Fruit fly (Drosophila melanogaster) whole organism, embryonic: ENCODE data around the gene CG7484.

Experiments used
- ATbp ChIP-seq: fragments of 200-800 bp; sonication (Bioruptor generic); optimal IDR thresholded peaks from 2 replicates; lab custom pipeline; 2017; ENCODE audit warnings: missing biosample characterization, mild to moderate bottlenecking, missing genetic modification characterization, missing genetic modification reagents
- Ada2b ChIP-seq: fragments of 200-800 bp; sonication (Bioruptor generic); IDR thresholded peaks from 2 replicates; pipeline ENCODE4 v1.3.6; 2022; ENCODE audit warnings: missing biosample characterization, missing genetic modification characterization
- CG10267 ChIP-seq: fragments of 200-800 bp; sonication (Bioruptor generic); optimal IDR thresholded peaks from 2 replicates; lab custom pipeline; 2018; ENCODE audit warnings: missing biosample characterization, mild to moderate bottlenecking, missing genetic modification characterization, moderate library complexity
- CG11560 ChIP-seq: fragments of 200-800 bp; sonication (Bioruptor generic); IDR thresholded peaks from 3 replicates; pipeline ENCODE4 v1.3.6; 2022; ENCODE audit warnings: missing biosample characterization, missing genetic modification characterization
- CG11695 ChIP-seq: fragments of 200-800 bp; sonication (Bioruptor generic); IDR thresholded peaks from 3 replicates; pipeline ENCODE4 v1.3.6; 2022; ENCODE audit warnings: missing biosample characterization, missing genetic modification characterization
- CG12071 ChIP-seq: fragments of 200-800 bp; sonication (Bioruptor generic); optimal IDR thresholded peaks from 3 replicates; lab custom pipeline; 2018; ENCODE audit warnings: missing biosample characterization, mild to moderate bottlenecking, missing genetic modification characterization
- CG1233 ChIP-seq: fragments of 200-800 bp; sonication (Bioruptor generic); optimal IDR thresholded peaks from 4 replicates; lab custom pipeline; 2018; ENCODE audit warnings: missing biosample characterization, mild to moderate bottlenecking, missing genetic modification characterization
- CG12942 ChIP-seq: fragments of 200-800 bp; sonication (Bioruptor generic); optimal IDR thresholded peaks from 3 replicates; lab custom pipeline; 2016; ENCODE audit warnings: missing biosample characterization, missing genetic modification characterization
- CG17328 ChIP-seq: fragments of 200-800 bp; sonication (Bioruptor generic); IDR thresholded peaks from 2 replicates; pipeline ENCODE4 v1.3.6; 2022; ENCODE audit warnings: missing biosample characterization, missing genetic modification characterization
- CG17385 ChIP-seq: fragments of 200-800 bp; sonication (Bioruptor generic); optimal IDR thresholded peaks from 3 replicates; lab custom pipeline; 2018; ENCODE audit warnings: missing biosample characterization, mild to moderate bottlenecking, missing genetic modification characterization
- CG17568 ChIP-seq: fragments of 200-800 bp; sonication (Bioruptor generic); optimal IDR thresholded peaks from 2 replicates; lab custom pipeline; 2018; ENCODE audit warnings: missing biosample characterization, mild to moderate bottlenecking, missing genetic modification characterization, moderate library complexity
- CG18476 ChIP-seq: fragments of 200-800 bp; sonication (Bioruptor generic); optimal IDR thresholded peaks from 2 replicates; lab custom pipeline; 2016; ENCODE audit warnings: missing biosample characterization, mild to moderate bottlenecking, missing genetic modification characterization
- CG18599 ChIP-seq: fragments of 200-800 bp; sonication (Bioruptor generic); optimal IDR thresholded peaks from 3 replicates; lab custom pipeline; 2017; ENCODE audit warnings: missing biosample characterization, missing genetic modification characterization, mild to moderate bottlenecking, moderate library complexity, missing genetic modification reagents
- CG18764 ChIP-seq: fragments of 200-800 bp; sonication (Bioruptor generic); optimal IDR thresholded peaks from 3 replicates; lab custom pipeline; 2016; ENCODE audit warnings: missing biosample characterization, missing genetic modification characterization
- CG34376 ChIP-seq: fragments of 200-800 bp; sonication (Bioruptor generic); optimal IDR thresholded peaks from 2 replicates; lab custom pipeline; 2018; ENCODE audit warnings: missing biosample characterization, mild to moderate bottlenecking, missing genetic modification characterization
- CG4617 ChIP-seq: fragments of 200-800 bp; sonication (Bioruptor generic); optimal IDR thresholded peaks from 3 replicates; lab custom pipeline; 2016; ENCODE audit warnings: missing biosample characterization, missing genetic modification characterization, borderline replicate concordance
- CG4820 ChIP-seq: fragments of 200-800 bp; sonication (Bioruptor generic); optimal IDR thresholded peaks from 3 replicates; lab custom pipeline; 2016; ENCODE audit warnings: missing biosample characterization, missing genetic modification characterization
- CG6689 ChIP-seq: fragments of 200-800 bp; sonication (Bioruptor generic); IDR thresholded peaks from 2 replicates; pipeline ENCODE4 v1.3.6; 2022; ENCODE audit warnings: missing biosample characterization, missing genetic modification characterization
- CG6813 ChIP-seq: fragments of 200-800 bp; sonication (Bioruptor generic); optimal IDR thresholded peaks from 2 replicates; lab custom pipeline; 2017; ENCODE audit warnings: missing biosample characterization, missing genetic modification characterization, mild to moderate bottlenecking, moderate library complexity, missing genetic modification reagents
- CG8290 ChIP-seq, 3 experiments: fragments of 200-800 bp; sonication (Bioruptor generic); optimal IDR thresholded peaks; 2 replicates each; lab custom pipeline; 2016 to 2019; ENCODE audit warnings: missing biosample characterization in 3 of 3, missing genetic modification characterization in 3 of 3, mild to moderate bottlenecking in 2 of 3, moderate library complexity in 1 of 3
- Eip74EF ChIP-seq, 2 experiments: fragments of 200-800 bp in 1 of 2; fragments of >200 bp in 1 of 2; sonication (Bioruptor generic) in 1 of 2; optimal IDR thresholded peaks; 2 replicates each; lab custom pipeline; 2017 to 2019; ENCODE audit warnings: missing biosample characterization in 2 of 2, missing genetic modification characterization in 2 of 2, mild to moderate bottlenecking in 1 of 2, moderate library complexity in 1 of 2
- HmgD ChIP-seq: fragments of 200-800 bp; sonication (Bioruptor generic); optimal IDR thresholded peaks from 3 replicates; lab custom pipeline; 2016; ENCODE audit warnings: missing biosample characterization, missing genetic modification characterization
- Lim3 ChIP-seq: fragments of 200-800 bp; sonication (Bioruptor generic); IDR thresholded peaks from 2 replicates; pipeline ENCODE4 v1.3.6; 2022; ENCODE audit warnings: missing biosample characterization, missing genetic modification characterization
- Med ChIP-seq: fragments of 200-800 bp; sonication (Bioruptor generic); peaks from one replicate; lab custom pipeline; 2016; ENCODE audit warnings: missing biosample characterization, missing genetic modification characterization, mild to moderate bottlenecking, inconsistent platforms, moderate library complexity
- Nf-YC ChIP-seq: fragments of 200-800 bp; optimal IDR thresholded peaks from 3 replicates; lab custom pipeline; 2019; ENCODE audit warnings: missing biosample characterization, mild to moderate bottlenecking, missing genetic modification characterization, moderate library complexity
- PHDP ChIP-seq: fragments of 200-800 bp; sonication (Bioruptor generic); optimal IDR thresholded peaks from 3 replicates; lab custom pipeline; 2018; ENCODE audit warnings: missing biosample characterization, mild to moderate bottlenecking, missing genetic modification characterization, moderate library complexity
- Side ChIP-seq: fragments of 200-800 bp; sonication (Bioruptor generic); optimal IDR thresholded peaks from 2 replicates; lab custom pipeline; 2016; ENCODE audit warnings: missing biosample characterization, missing genetic modification characterization
- Spps ChIP-seq: fragments of 200-800 bp; sonication (Bioruptor generic); optimal IDR thresholded peaks from 2 replicates; lab custom pipeline; 2018; ENCODE audit warnings: missing biosample characterization, mild to moderate bottlenecking, missing genetic modification characterization
- Usf ChIP-seq: fragments of 200-800 bp; sonication (Bioruptor generic); optimal IDR thresholded peaks from 2 replicates; lab custom pipeline; 2017; ENCODE audit warnings: missing genotype, missing biosample characterization, missing genetic modification characterization
- ab ChIP-seq: fragments of 200-800 bp; sonication (Bioruptor generic); optimal IDR thresholded peaks from 2 replicates; lab custom pipeline; 2016; ENCODE audit warnings: missing biosample characterization, missing genetic modification characterization
- al ChIP-seq: fragments of 200-800 bp; sonication (Bioruptor generic); IDR thresholded peaks from 2 replicates; pipeline ENCODE4 v1.3.6; 2022; ENCODE audit warnings: missing biosample characterization, missing genetic modification characterization
- ato ChIP-seq: fragments of 200-800 bp; sonication (Bioruptor generic); IDR thresholded peaks from 2 replicates; pipeline ENCODE4 v1.3.6; 2022; ENCODE audit warnings: missing biosample characterization, missing genetic modification characterization; ENCODE audit not compliant: partially characterized antibody
- bsh ChIP-seq, 2 experiments: fragments of 200-800 bp; sonication (Bioruptor generic); optimal IDR thresholded peaks; 2 replicates each; lab custom pipeline; 2017 to 2018; ENCODE audit warnings: mild to moderate bottlenecking in 2 of 2, missing biosample characterization in 2 of 2, missing genetic modification characterization in 2 of 2, moderate library complexity in 1 of 2
- crol ChIP-seq: fragments of 200-800 bp; sonication (Bioruptor generic); IDR thresholded peaks from 2 replicates; pipeline ENCODE4 v1.3.6; 2022; ENCODE audit warnings: missing biosample characterization, missing genetic modification characterization
- danr ChIP-seq: fragments of 200-800 bp; sonication (Bioruptor generic); IDR thresholded peaks from 2 replicates; pipeline ENCODE4 v1.3.6; 2022; ENCODE audit warnings: missing biosample characterization, missing genetic modification characterization
- dmrt11E ChIP-seq: fragments of 200-800 bp; sonication (Bioruptor generic); optimal IDR thresholded peaks from 3 replicates; lab custom pipeline; 2018; ENCODE audit warnings: missing biosample characterization, mild to moderate bottlenecking, missing genetic modification characterization, moderate library complexity
- ewg ChIP-seq: fragments of 200-800 bp; sonication (Bioruptor generic); optimal IDR thresholded peaks from 3 replicates; lab custom pipeline; 2017; ENCODE audit warnings: mild to moderate bottlenecking, missing biosample characterization, missing genetic modification reagents, missing genetic modification characterization
- gce ChIP-seq: fragments of 200-800 bp; sonication (Bioruptor generic); IDR thresholded peaks from 3 replicates; pipeline ENCODE4 v1.3.6; 2022; ENCODE audit warnings: missing biosample characterization, missing genetic modification characterization
- gt ChIP-seq: fragments of 200-800 bp; sonication (Bioruptor generic); IDR thresholded peaks from 2 replicates; pipeline ENCODE4 v1.3.6; 2022; ENCODE audit warnings: missing biosample characterization, missing genetic modification characterization
- her ChIP-seq: fragments of 200-800 bp; sonication (Bioruptor generic); optimal IDR thresholded peaks from 2 replicates; lab custom pipeline; 2016; ENCODE audit warnings: missing biosample characterization, missing genetic modification characterization
- p53 ChIP-seq: fragments of 200-800 bp; sonication (Bioruptor generic); optimal IDR thresholded peaks from 2 replicates; lab custom pipeline; 2016; ENCODE audit warnings: missing biosample characterization, missing genetic modification characterization
- phol ChIP-seq: fragments of 200-800 bp; sonication (Bioruptor generic); optimal IDR thresholded peaks from 3 replicates; lab custom pipeline; 2018; ENCODE audit warnings: missing biosample characterization, mild to moderate bottlenecking, missing genetic modification characterization, moderate library complexity
- pita ChIP-seq: fragments of 200-800 bp; sonication (Bioruptor generic); optimal IDR thresholded peaks from 2 replicates; lab custom pipeline; 2017; ENCODE audit warnings: missing biosample characterization, mild to moderate bottlenecking, missing genetic modification characterization
- scrt ChIP-seq: fragments of 200-800 bp; sonication (Bioruptor generic); optimal IDR thresholded peaks from 2 replicates; lab custom pipeline; 2018; ENCODE audit warnings: missing biosample characterization, mild to moderate bottlenecking, missing genetic modification characterization, moderate library complexity
- sens ChIP-seq: fragments of 200-800 bp; sonication (Bioruptor generic); peaks from one replicate; lab custom pipeline; 2016; ENCODE audit warnings: missing biosample characterization, missing genetic modification characterization
- sens-2 ChIP-seq: fragments of 200-800 bp; sonication (Bioruptor generic); IDR thresholded peaks from 2 replicates; pipeline ENCODE4 v1.3.6; 2022; ENCODE audit warnings: missing biosample characterization, missing genetic modification characterization
- trh ChIP-seq: fragments of 200-800 bp; sonication (Bioruptor generic); optimal IDR thresholded peaks from 2 replicates; lab custom pipeline; 2016; ENCODE audit warnings: missing biosample characterization, missing genetic modification characterization
- z ChIP-seq: fragments of 200-800 bp; sonication (Bioruptor generic); IDR thresholded peaks from 3 replicates; pipeline ENCODE4 v1.3.6; 2022; ENCODE audit warnings: missing biosample characterization, missing genetic modification characterization

The CG7484 gene

DNA sequence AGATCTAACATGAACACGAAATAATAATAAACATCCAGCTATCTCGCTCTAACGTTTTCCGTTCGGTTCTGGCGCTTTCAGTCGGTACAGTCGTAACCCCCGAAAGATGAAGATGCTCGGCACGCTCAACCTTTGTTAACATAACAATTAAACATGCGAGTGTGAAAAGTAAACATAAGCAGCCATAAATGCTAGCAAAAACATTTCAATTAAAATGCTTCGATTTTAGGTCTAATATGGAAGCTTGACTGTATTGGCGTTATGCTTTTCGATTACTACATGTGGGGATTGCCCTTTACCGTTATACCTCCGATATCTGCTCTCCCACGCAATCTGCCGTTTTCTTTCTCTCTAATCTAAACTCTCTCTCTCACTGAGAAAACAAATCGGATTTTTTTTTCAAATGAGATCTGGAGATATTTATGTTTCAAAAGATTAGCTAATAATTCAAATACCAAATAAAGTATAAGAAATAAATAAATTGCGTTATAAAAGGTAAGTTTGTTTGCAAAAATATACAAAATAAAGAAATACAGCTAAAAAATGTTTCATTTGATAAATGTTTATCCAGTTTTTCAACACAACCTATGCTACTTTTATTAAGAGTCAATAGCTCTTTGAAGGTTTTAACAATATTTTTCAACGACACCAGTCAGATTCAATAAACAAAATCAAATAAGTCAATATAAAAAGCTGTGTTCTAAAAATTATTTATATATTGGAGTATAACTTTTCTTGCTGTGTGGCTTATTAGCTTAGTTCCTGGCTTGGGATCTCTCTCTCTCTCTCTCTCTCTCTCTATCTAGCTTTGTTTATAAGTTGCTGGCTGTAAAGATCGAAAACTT, 4.2 kb downstream of the CG7484 start (continued):
- TF ChIP-seq CG17385 (GFP tag; lab: Kevin White, UChicago): peak; percentile 77
- TF ChIP-seq scrt (GFP tag; lab: Kevin White, UChicago): peak; percentile 81
- peak; percentile 83 for TF ChIP-seq danr (GFP tag; lab: Robert Waterston, UW)
- peak; percentile 70 for TF ChIP-seq p53 (GFP tag; lab: Kevin White, UChicago)
- peak; percentile 81 for TF ChIP-seq sens-2
- TF ChIP-seq dmrt11E (tag; lab: Kevin White, UChicago): peak; percentile 48
- TF ChIP-seq CG6689 (GFP tag; lab: Robert Waterston, UW): peak; percentile 90
- peak; percentile 62 for TF ChIP-seq CG8290 (GFP tag; optimal IDR thresholded peaks at IDR 0.05; lab: Kevin White, UChicago)
- peak in 1 of 2 experiments; percentile 99 for TF ChIP-seq CG8290 (tag; optimal IDR thresholded peaks at IDR 0.05; lab: Kevin White, UChicago)
- TF ChIP-seq Ada2b (GFP tag; lab: Robert Waterston, UW): peak; percentile 91
- TF ChIP-seq Side (GFP tag; lab: Kevin White, UChicago): peak; percentile 90
- TF ChIP-seq Nf-YC: peak; percentile 45
- peak; percentile 83 for TF ChIP-seq CG1233 (GFP tag; lab: Kevin White, UChicago)
- TF ChIP-seq CG11695 (GFP tag; lab: Robert Waterston, UW): peak; percentile 90
- TF ChIP-seq CG4617: peak; percentile 81
- TF ChIP-seq CG18476 (GFP tag; lab: Kevin White, UChicago): peak; percentile 65
- peak; percentile 89 for TF ChIP-seq PHDP
- peak; percentile 69; the same call in 1 of the 2 replicates for TF ChIP-seq gt (GFP tag; lab: Robert Waterston, UW)
- TF ChIP-seq ab: peak; percentile 91
- peak; percentile 91 for TF ChIP-seq al (GFP tag; lab: Robert Waterston, UW)
- peak; percentile 95 for TF ChIP-seq CG18599 (GFP tag; lab: Kevin White, UChicago)
- peak; percentile 79 for TF ChIP-seq CG34376
- TF ChIP-seq CG11560: peak; percentile 82
- TF ChIP-seq CG12071 (GFP tag; lab: Kevin White, UChicago): peak; percentile 93
- TF ChIP-seq CG4820: peak; percentile 69
- TF ChIP-seq z: no peak
- peak; percentile 93 for TF ChIP-seq CG17328 (GFP tag; lab: Robert Waterston, UW)
- peak in 1 of 2 experiments; percentile 91 for TF ChIP-seq bsh (GFP tag; optimal IDR thresholded peaks at IDR 0.05; lab: Kevin White, UChicago)
- TF ChIP-seq her: peak; percentile 93
- TF ChIP-seq ATbp (GFP tag; lab: Kevin White, UChicago): peak; percentile 88
- peak; percentile 82 for TF ChIP-seq CG12942 (GFP tag; lab: Kevin White, UChicago)
- TF ChIP-seq HmgD: peak; percentile 73
- TF ChIP-seq Spps (tag; lab: Kevin White, UChicago): peak; percentile 63
- peak; percentile 84 for TF ChIP-seq CG17568 (GFP tag; lab: Kevin White, UChicago)
- peak; percentile 84 for TF ChIP-seq CG6813 (GFP tag; lab: Kevin White, UChicago)
- peak; percentile 59 for TF ChIP-seq trh (GFP tag; lab: Kevin White, UChicago)
- peak; percentile 99 for TF ChIP-seq Med (GFP tag; lab: Kevin White, UChicago)
- TF ChIP-seq sens (GFP tag; lab: Kevin White, UChicago): peak; percentile 96
- TF ChIP-seq ewg: peak; percentile 68
- peak; percentile 67 for TF ChIP-seq phol (tag; lab: Kevin White, UChicago)
- TF ChIP-seq crol (GFP tag; lab: Robert Waterston, UW): 0 out of 2 replicates have a peak, but pooled peaks have one; percentile 27
- TF ChIP-seq pita (GFP tag; lab: Kevin White, UChicago): no peak
- peak; percentile 68 for TF ChIP-seq CG18764 (GFP tag; lab: Kevin White, UChicago)
- TF ChIP-seq Eip74EF (GFP tag; optimal IDR thresholded peaks at IDR 0.05; lab: Kevin White, UChicago): peak in 1 of 2 experiments; percentile 60
- TF ChIP-seq gce (GFP tag; lab: Robert Waterston, UW): peak; percentile 89
- TF ChIP-seq Usf (GFP tag; lab: Kevin White, UChicago): peak; percentile 45
- no peak for TF ChIP-seq ato (GFP tag; lab: Robert Waterston, UW)
- peak; percentile 52 for TF ChIP-seq CG10267
- TF ChIP-seq Lim3: peak; percentile 74; the same call in 1 of the 2 replicates
